Worm (Caenorhabditis elegans): ENCODE data around the gene istr-1.

Gene istr-1

ce11 chrV:12659426-12659825 is 38.2 kb upstream of the istr-1 start, which contains the start of gene ccch-3 (continued):
- peak; percentile 74 for TF ChIP-seq snpc-4 (tag; optimal IDR thresholded peaks at IDR 0.05)
- no peak for TF ChIP-seq hlh-17 (GFP tag; optimal IDR thresholded peaks at IDR 0.05; ENCODE audit: borderline replicate concordance)
- peak; percentile 77 for TF ChIP-seq tbx-2 (tag; optimal IDR thresholded peaks at IDR 0.05)
- peak; percentile 37 for TF ChIP-seq lir-3 (tag; optimal IDR thresholded peaks at IDR 0.05; ENCODE audit: poor library complexity)
- peak; percentile 74 for TF ChIP-seq skn-1 (tag; optimal IDR thresholded peaks at IDR 0.05)
- peak; percentile 69 for TF ChIP-seq dsc-1 (tag; optimal IDR thresholded peaks at IDR 0.05)
- TF ChIP-seq elt-3 (tag; optimal IDR thresholded peaks at IDR 0.05) = peak in 3 of 6 experiments; percentile 7 to 71 (median 39)
- no peak for TF ChIP-seq unc-30 (tag; optimal IDR thresholded peaks at IDR 0.05)
- no peak for TF ChIP-seq elt-2 (tag; optimal IDR thresholded peaks at IDR 0.05)
- peak; percentile 92 for TF ChIP-seq nhr-20 (tag; optimal IDR thresholded peaks at IDR 0.05)
- no peak for TF ChIP-seq sup-37 (GFP tag; optimal IDR thresholded peaks at IDR 0.05)
- peak; percentile 57 for TF ChIP-seq pax-3 (tag; optimal IDR thresholded peaks at IDR 0.05)
- peak in 1 of 2 experiments; percentile 59 for TF ChIP-seq mdl-1 (tag; optimal IDR thresholded peaks at IDR 0.05)
- TF ChIP-seq unc-62 (GFP tag; optimal IDR thresholded peaks at IDR 0.05) = no peak
- peak; percentile 77 for TF ChIP-seq nhr-19 (GFP tag; conservative IDR thresholded peaks at IDR 0.05)
- TF ChIP-seq nhr-85 (tag) = peak; percentile 86
- peak; percentile 79 for TF ChIP-seq rnt-1 (tag; optimal IDR thresholded peaks at IDR 0.05)
- no peak for TF ChIP-seq snu-23 (GFP tag; optimal IDR thresholded peaks at IDR 0.05)
- peak; percentile 6 for TF ChIP-seq fos-1 (tag; optimal IDR thresholded peaks at IDR 0.05)
- no peak for TF ChIP-seq ztf-11 (tag; optimal IDR thresholded peaks at IDR 0.05)
- TF ChIP-seq ama-1 (optimal IDR thresholded peaks at IDR 0.05) = no peak
- no peak for TF ChIP-seq Y116A8C.19 (tag; optimal IDR thresholded peaks at IDR 0.05; ENCODE audit: borderline replicate concordance)
- no peak for TF ChIP-seq nhr-84 (tag; optimal IDR thresholded peaks at IDR 0.05)
- no peak for TF ChIP-seq C34B4.2 (tag; optimal IDR thresholded peaks at IDR 0.05)
- no peak for TF ChIP-seq unc-98 (GFP tag; IDR thresholded peaks at IDR 0.05)
- peak; percentile 76 to 86 for TF ChIP-seq lin-35 (GFP tag; optimal IDR thresholded peaks at IDR 0.05)
- no peak for TF ChIP-seq aly-2 (tag; optimal IDR thresholded peaks at IDR 0.05)
- no peak for TF ChIP-seq egl-13 (tag; optimal IDR thresholded peaks at IDR 0.05)
- no peak for TF ChIP-seq ces-1 (GFP tag; optimal IDR thresholded peaks at IDR 0.05)
- no peak for TF ChIP-seq lin-39 (tag; optimal IDR thresholded peaks at IDR 0.05)

ce11 chrV:12660280-12660818 is 37.3 kb upstream of the istr-1 start, which contains the start of gene his-74:
Gene his-74, minus strand, starts transcription at chrV:12660330.
- TF ChIP-seq ceh-82 (tag; optimal IDR thresholded peaks at IDR 0.05) (no peak), nhr-90 (tag; optimal IDR thresholded peaks at IDR 0.05; ENCODE audit: poor library complexity) (no peak), ceh-8 (GFP tag; optimal IDR thresholded peaks at IDR 0.05) (no peak)

ce11 chrV:12661619-12662018 is 36.0 kb upstream of the istr-1 start, which contains the start of gene W05B10.3:
Gene W05B10.3, minus strand, starts transcription at chrV:12661719.
- TF ChIP-seq elt-3 (tag; optimal IDR thresholded peaks at IDR 0.05) (no peak), zip-4 (GFP tag; optimal IDR thresholded peaks at IDR 0.05) (no peak), ceh-63 (GFP tag; optimal IDR thresholded peaks at IDR 0.05) (no peak), nhr-12 (tag; optimal IDR thresholded peaks at IDR 0.05) (no peak), tlp-1 (tag; optimal IDR thresholded peaks at IDR 0.05) (no peak), nhr-20 (tag; optimal IDR thresholded peaks at IDR 0.05) (no peak), lin-15B (tag; optimal IDR thresholded peaks at IDR 0.05) (no peak), blmp-1 (tag; optimal IDR thresholded peaks at IDR 0.05) (no peak), dsc-1 (tag; optimal IDR thresholded peaks at IDR 0.05) (no peak), nhr-85 (tag) (no peak)
